Worm (Caenorhabditis elegans) whole organism, L4/young adult: Measurements from ENCODE around the gene Y54G2A.38.
"Not testable (repeated sequence)": the region's sequence is repeated elsewhere in the genome, so short reads cannot be mapped to it uniquely, and the experiment has no call there.

Experiments
- W03F9.2 ChIP-seq: fragments of 150-350 bp; optimal IDR thresholded peaks from 2 replicates; lab custom pipeline; 2014; ENCODE audit warnings: missing biosample characterization, missing genetic modification characterization
- dao-5 ChIP-seq: sonication (generic microtip); optimal IDR thresholded peaks from 2 replicates; lab custom pipeline; 2016; ENCODE audit warnings: missing genotype, missing genetic modification characterization, moderate library complexity, missing compliant biosample characterization
- him-1 ChIP-seq: sonication (generic microtip); optimal IDR thresholded peaks from 2 replicates; lab custom pipeline; 2016; ENCODE audit warnings: missing genotype, missing genetic modification reagents, missing genetic modification characterization, missing compliant biosample characterization

Gene Y54G2A.38

ce11 chrIV:2759163-2759562, at the start of gene Y54G2A.38:
Y54G2A.38 (plus strand) TSS chrIV:2759463.
- no peak for TF ChIP-seq dao-5 (tag; lab: Kevin White, UChicago)
- TF ChIP-seq W03F9.2: no peak
- TF ChIP-seq him-1: no peak

DNA sequence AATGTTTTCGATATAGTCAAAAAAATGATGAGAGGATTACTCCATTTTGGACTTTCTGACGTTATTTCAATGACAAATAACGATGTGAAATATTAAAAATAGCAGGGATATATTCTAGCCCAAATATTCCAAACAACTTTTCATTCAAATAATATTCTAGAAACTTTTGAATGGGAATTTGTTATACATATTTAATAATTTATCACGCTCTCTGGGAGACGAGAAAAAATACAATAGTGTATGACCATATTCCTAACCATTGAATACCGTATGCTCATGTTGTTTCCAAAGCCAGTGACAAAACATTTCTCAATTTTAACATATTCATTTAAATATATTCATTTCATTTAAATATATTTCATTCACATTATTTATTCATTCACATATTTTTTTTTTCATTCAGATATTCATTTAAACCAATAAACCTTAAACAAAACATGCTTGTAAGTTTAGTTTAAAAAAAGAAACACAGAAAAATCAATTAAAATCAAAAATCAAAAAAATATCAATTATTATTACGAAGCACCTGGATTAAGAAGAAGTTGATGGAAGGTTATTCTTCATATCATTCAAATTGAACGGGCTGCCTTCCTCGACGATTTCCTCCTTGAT, 49.6 kb upstream of the Y54G2A.38 start:
- TF ChIP-seq him-1 (no peak), W03F9.2 (peak; percentile 7), dao-5 (tag; lab: Kevin White, UChicago) (no peak)

ce11 chrIV:2710203-2710935, 48.9 kb upstream of the Y54G2A.38 start, which contains the start of gene Y94H6A.10:
Y94H6A.10 (minus strand) TSS chrIV:2710666.
- no peak for TF ChIP-seq dao-5 (tag; lab: Kevin White, UChicago)
- no peak for TF ChIP-seq W03F9.2
- no peak for TF ChIP-seq him-1

ce11 chrIV:2711122-2711669, 48.1 kb upstream of the Y54G2A.38 start:
- TF ChIP-seq him-1 (no peak), W03F9.2 (peak; percentile 43)

ce11 chrIV:2712935-2713334, 46.3 kb upstream of the Y54G2A.38 start, which contains the start of gene Y94H6A.12:
Y94H6A.12 (minus strand) TSS chrIV:2713035.
- no peak for TF ChIP-seq him-1
- no peak for TF ChIP-seq dao-5 (tag; lab: Kevin White, UChicago)
- no peak for TF ChIP-seq W03F9.2

ce11 chrIV:2716474-2716873, 42.8 kb upstream of the Y54G2A.38 start, which contains the start of gene Y94H6A.7:
Y94H6A.7 (minus strand) TSS chrIV:2716574.
- not testable (repeated sequence) for TF ChIP-seq him-1; dao-5 (tag; lab: Kevin White, UChicago); W03F9.2

- not testable (repeated sequence) for TF ChIP-seq W03F9.2; him-1; dao-5 (tag; lab: Kevin White, UChicago)
Observed at ce11 chrIV:2719734-2720133, 39.5 kb upstream of the Y54G2A.38 start, which contains the start of gene ndua-12. ndua-12 (minus strand) TSS chrIV:2719834.

DNA sequence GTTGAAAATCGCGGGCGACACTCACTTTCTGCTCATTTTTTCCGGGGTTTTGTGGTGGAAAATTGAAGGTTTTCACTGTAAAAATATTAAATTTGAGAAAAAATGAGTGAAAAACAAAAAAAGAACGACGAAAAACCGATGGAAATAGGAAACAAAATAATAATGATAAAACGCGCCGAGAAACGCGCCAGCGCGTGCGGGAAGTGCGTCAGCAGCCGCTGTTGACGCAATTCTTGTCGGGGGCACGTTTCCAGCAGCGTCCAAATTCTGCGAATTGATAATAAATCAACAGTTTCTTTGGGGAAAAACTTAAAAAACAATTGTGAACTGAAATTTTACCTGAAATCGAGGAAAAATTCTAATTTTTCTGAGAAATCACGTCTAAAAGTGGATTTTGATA, 33.5 kb upstream of the Y54G2A.38 start, which contains the start of gene ubxn-2:
Gene ubxn-2, minus strand, starts transcription at position 36 of the 400 bp plus-strand sequence.
- TF ChIP-seq W03F9.2: peak; percentile 60
- TF ChIP-seq dao-5 (tag; lab: Kevin White, UChicago): no peak
- peak; percentile 31 for TF ChIP-seq him-1

- TF ChIP-seq dao-5 (tag; lab: Kevin White, UChicago) (no peak), him-1 (no peak), W03F9.2 (no peak)
Observed at ce11 chrIV:2729957-2730356, 29.3 kb upstream of the Y54G2A.38 start, which contains the start of gene Y94H6A.2. Y94H6A.2 (plus strand) TSS chrIV:2730292.

- TF ChIP-seq dao-5 (tag; lab: Kevin White, UChicago) (no peak), W03F9.2 (no peak), him-1 (no peak)
Observed at ce11 chrIV:2734675-2735074, 24.6 kb upstream of the Y54G2A.38 start.

DNA sequence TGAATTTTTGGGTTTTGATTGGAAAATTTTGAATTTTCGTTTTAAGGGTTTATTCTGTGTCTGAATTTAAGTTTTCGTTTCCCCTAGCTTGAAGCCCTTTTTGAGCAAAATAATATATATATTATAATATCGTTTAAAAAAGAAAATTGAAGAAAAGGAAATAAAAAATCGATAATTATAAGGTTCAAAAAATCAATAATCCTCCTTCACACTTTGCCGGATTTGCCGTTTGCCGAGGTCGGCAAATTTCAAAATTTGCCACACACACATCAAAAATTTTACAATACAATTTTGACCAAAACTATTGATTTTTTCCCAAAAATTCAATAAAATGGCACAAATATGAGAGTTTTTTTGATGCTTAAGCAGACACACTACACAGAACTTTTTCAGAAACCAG, 22.7 kb upstream of the Y54G2A.38 start:
- TF ChIP-seq dao-5 (tag; lab: Kevin White, UChicago) (no peak), him-1 (no peak), W03F9.2 (no peak)

ce11 chrIV:2738466-2738865, 20.8 kb upstream of the Y54G2A.38 start:
- no peak for TF ChIP-seq him-1
- no peak for TF ChIP-seq dao-5 (tag; lab: Kevin White, UChicago)
- no peak for TF ChIP-seq W03F9.2

DNA sequence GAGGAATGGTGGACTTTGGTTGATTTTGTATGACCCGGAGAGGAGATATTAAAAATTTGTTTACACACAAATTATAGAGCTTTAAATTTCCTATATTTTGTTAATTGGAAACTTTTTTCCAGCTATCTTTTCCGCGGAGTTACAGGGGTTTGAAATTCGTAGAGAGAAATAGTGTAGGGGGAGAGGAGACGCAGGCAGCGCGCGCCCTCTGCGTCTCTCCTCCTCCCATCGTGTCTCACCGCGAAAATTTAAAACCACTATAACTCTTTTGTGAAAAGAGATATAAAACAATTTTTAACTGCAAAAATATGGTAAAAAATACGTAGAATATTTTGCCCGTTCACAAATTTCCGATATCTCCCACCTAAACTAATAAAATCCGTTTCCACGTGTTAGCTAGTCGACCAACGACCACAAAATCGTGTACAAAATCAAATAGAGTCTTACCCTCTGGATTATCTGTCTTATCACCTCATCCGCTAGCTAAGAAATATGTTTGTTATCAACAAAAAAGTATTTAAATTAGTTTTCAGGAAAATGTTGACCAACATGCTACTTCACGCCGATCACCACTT, 16.7 kb upstream of the Y54G2A.38 start, which contains the start of gene nhr-277:
Gene nhr-277, plus strand, starts transcription at position 525 of the 575 bp plus-strand sequence.
- TF ChIP-seq W03F9.2 (no peak), him-1 (no peak), dao-5 (tag; lab: Kevin White, UChicago) (no peak)

- TF ChIP-seq him-1 (no peak), dao-5 (tag; lab: Kevin White, UChicago) (no peak), W03F9.2 (no peak)
Observed at ce11 chrIV:2747385-2748007, 11.8 kb upstream of the Y54G2A.38 start.
